Worm (Caenorhabditis elegans): ENCODE data around the gene F13A2.10.

- TF ChIP-seq mec-3 (tag; optimal IDR thresholded peaks at IDR 0.05; ENCODE audit: borderline replicate concordance) (no peak), ama-1 (optimal IDR thresholded peaks at IDR 0.05) (no peak), tbx-2 (tag; optimal IDR thresholded peaks at IDR 0.05) (no peak)
These were observed 29.9 kb downstream of the F13A2.10 start for ce11 chrV:4356047-4356612.
